In genomic region chrII:7301670-7302151, ce11 we compare ENCODE assay signal across 4 worm cellular contexts.
TF ChIP-seq lines count a peak whose summit lies in the region.

Gene cul-4 (plus strand): TSS chrII:7302101.

TF ChIP-seq in whole organism, L1 larva, 84 proteins besides CTCF, POLR2A, EP300 and RAD21 (continued from another document and continues in another):
- TF ChIP-seq xbp-1 (tag; optimal IDR thresholded peaks at IDR 0.05; lab: Kevin White, UChicago) (peak; percentile 85), ztf-4 (tag; optimal IDR thresholded peaks at IDR 0.05; lab: Kevin White, UChicago) (peak; percentile 37), ceh-82 (tag; optimal IDR thresholded peaks at IDR 0.05; lab: Kevin White, UChicago) (peak; percentile 64 to 72 (median 72)), skn-1 (tag; optimal IDR thresholded peaks at IDR 0.05; lab: Kevin White, UChicago) (peak; percentile 64), jun-1 (tag; optimal IDR thresholded peaks at IDR 0.05; lab: Kevin White, UChicago) (peak; percentile 60), unc-86 (tag; optimal IDR thresholded peaks at IDR 0.05; lab: Kevin White, UChicago) (peak; percentile 71), nhr-237 (tag; optimal IDR thresholded peaks at IDR 0.05; lab: Kevin White, UChicago) (no peak), swsn-7 (tag; optimal IDR thresholded peaks at IDR 0.05; lab: Kevin White, UChicago) (peak; percentile 80), ceh-63 (GFP tag; optimal IDR thresholded peaks at IDR 0.05; lab: Kevin White, UChicago) (no peak), C34B4.2 (tag; optimal IDR thresholded peaks at IDR 0.05; lab: Kevin White, UChicago) (no peak), pag-3 (tag; optimal IDR thresholded peaks at IDR 0.05; lab: Kevin White, UChicago; ENCODE audit: borderline replicate concordance, insufficient read depth) (no peak), nhr-20 (tag; optimal IDR thresholded peaks at IDR 0.05; lab: Kevin White, UChicago) (peak; percentile 85), sptf-1 (tag; optimal IDR thresholded peaks at IDR 0.05; lab: Kevin White, UChicago) (no peak), egl-13 (tag; optimal IDR thresholded peaks at IDR 0.05; lab: Kevin White, UChicago) (peak; percentile 65), Y116A8C.19 (tag; optimal IDR thresholded peaks at IDR 0.05; lab: Kevin White, UChicago; ENCODE audit: borderline replicate concordance) (no peak), tlp-1 (tag; optimal IDR thresholded peaks at IDR 0.05; lab: Kevin White, UChicago) (no peak), ceh-8 (GFP tag; optimal IDR thresholded peaks at IDR 0.05; lab: Kevin White, UChicago) (peak; percentile 46), lin-39 (tag; optimal IDR thresholded peaks at IDR 0.05; lab: Kevin White, UChicago) (peak; percentile 37), rnt-1 (tag; optimal IDR thresholded peaks at IDR 0.05; lab: Kevin White, UChicago) (peak; percentile 83), nhr-28 (tag; optimal IDR thresholded peaks at IDR 0.05; lab: Kevin White, UChicago) (no peak), fkh-10 (GFP tag; optimal IDR thresholded peaks at IDR 0.05; lab: Kevin White, UChicago) (no peak), mdl-1 (tag; optimal IDR thresholded peaks at IDR 0.05; lab: Kevin White, UChicago) (peak in 1 of 2 experiments; percentile 46), snpc-4 (tag; optimal IDR thresholded peaks at IDR 0.05; lab: Kevin White, UChicago) (peak; percentile 70), zip-4 (GFP tag; optimal IDR thresholded peaks at IDR 0.05; lab: Kevin White, UChicago) (peak; percentile 41), egl-27 (tag; optimal IDR thresholded peaks at IDR 0.05; lab: Kevin White, UChicago) (no peak), isw-1 (GFP tag; IDR thresholded peaks at IDR 0.05; lab: Robert Waterston, UW) (peak; percentile 54), lin-15B (tag; optimal IDR thresholded peaks at IDR 0.05; lab: Kevin White, UChicago) (peak; percentile 30), alr-1 (tag; optimal IDR thresholded peaks at IDR 0.05; lab: Kevin White, UChicago; ENCODE audit: borderline replicate concordance) (no peak), aha-1 (tag; optimal IDR thresholded peaks at IDR 0.05; lab: Kevin White, UChicago) (no peak), nhr-84 (tag; optimal IDR thresholded peaks at IDR 0.05; lab: Kevin White, UChicago) (no peak), elt-2 (tag; optimal IDR thresholded peaks at IDR 0.05; lab: Kevin White, UChicago) (peak; percentile 3), mab-9 (GFP tag; IDR thresholded peaks at IDR 0.05; lab: Robert Waterston, UW) (peak; percentile 66; the same call in 1 of the 2 replicates)

TF ChIP-seq in whole organism, L2 larva, 48 proteins besides CTCF, POLR2A, EP300 and RAD21 (continued from another document):
- no peak for TF ChIP-seq unc-62 (GFP tag; optimal IDR thresholded peaks at IDR 0.05; lab: Kevin White, UChicago)
- no peak for TF ChIP-seq unc-39 (tag; optimal IDR thresholded peaks at IDR 0.05; lab: Kevin White, UChicago)
- TF ChIP-seq crh-2 (tag; optimal IDR thresholded peaks at IDR 0.05; lab: Kevin White, UChicago): no peak
- TF ChIP-seq elt-3 (tag; optimal IDR thresholded peaks at IDR 0.05; lab: Kevin White, UChicago): no peak
- TF ChIP-seq ceh-16 (tag; optimal IDR thresholded peaks at IDR 0.05; lab: Kevin White, UChicago): no peak
- TF ChIP-seq sma-9 (GFP tag; optimal IDR thresholded peaks at IDR 0.05; lab: Kevin White, UChicago): peak; percentile 91
- TF ChIP-seq sma-9 (tag; optimal IDR thresholded peaks at IDR 0.05; lab: Kevin White, UChicago): no peak
- no peak for TF ChIP-seq ceh-82 (tag; optimal IDR thresholded peaks at IDR 0.05; lab: Kevin White, UChicago)
- TF ChIP-seq lsy-2 (tag; optimal IDR thresholded peaks at IDR 0.05; lab: Kevin White, UChicago): peak in 1 of 2 experiments; percentile 74
- TF ChIP-seq lin-39 (tag; optimal IDR thresholded peaks at IDR 0.05; lab: Kevin White, UChicago): no peak
- no peak for TF ChIP-seq nhr-10 (tag; optimal IDR thresholded peaks at IDR 0.05; lab: Kevin White, UChicago)

TF ChIP-seq in whole organism, L4 larva, 104 proteins besides CTCF, POLR2A, EP300 and RAD21 (continued from another document):
- 0 out of 2 replicates have a peak, but pooled peaks have one; percentile 50 for TF ChIP-seq T26A8.4 (GFP tag; IDR thresholded peaks at IDR 0.05; lab: Robert Waterston, UW)
- TF ChIP-seq madf-9 (GFP tag; conservative IDR thresholded peaks at IDR 0.05; lab: Robert Waterston, UW): no peak
- TF ChIP-seq F44E2.7 (GFP tag; IDR thresholded peaks at IDR 0.05; lab: Robert Waterston, UW): no peak
- TF ChIP-seq nhr-41 (GFP tag; IDR thresholded peaks at IDR 0.05; lab: Robert Waterston, UW): no peak
- 0 out of 2 replicates have a peak, but pooled peaks have one; percentile 64 for TF ChIP-seq snpc-1.2 (GFP tag; IDR thresholded peaks at IDR 0.05; lab: Robert Waterston, UW)
- TF ChIP-seq nhr-237 (tag; optimal IDR thresholded peaks at IDR 0.05; lab: Kevin White, UChicago): no peak
- TF ChIP-seq ceh-32 (tag; optimal IDR thresholded peaks at IDR 0.05; lab: Kevin White, UChicago; ENCODE audit: poor library complexity): no peak
- TF ChIP-seq jun-1 (tag; optimal IDR thresholded peaks at IDR 0.05; lab: Kevin White, UChicago): peak; percentile 27
- no peak for TF ChIP-seq lir-3 (tag; optimal IDR thresholded peaks at IDR 0.05; lab: Kevin White, UChicago)
- TF ChIP-seq saeg-2 (GFP tag; IDR thresholded peaks at IDR 0.05; lab: Robert Waterston, UW): no peak
- no peak for TF ChIP-seq attf-4 (tag; optimal IDR thresholded peaks at IDR 0.05; lab: Kevin White, UChicago)
- peak; percentile 90 for TF ChIP-seq F49E8.2 (tag; optimal IDR thresholded peaks at IDR 0.05; lab: Kevin White, UChicago; ENCODE audit: borderline replicate concordance)
- TF ChIP-seq ztf-11 (tag; optimal IDR thresholded peaks at IDR 0.05; lab: Kevin White, UChicago): no peak
- TF ChIP-seq ceh-62 (tag; optimal IDR thresholded peaks at IDR 0.05; lab: Kevin White, UChicago): no peak
- no peak for TF ChIP-seq lin-39 (tag; optimal IDR thresholded peaks at IDR 0.05; lab: Kevin White, UChicago)
- TF ChIP-seq zfp-3 (GFP tag; conservative IDR thresholded peaks at IDR 0.05; lab: Robert Waterston, UW): no peak
- no peak for TF ChIP-seq nhr-25 (tag; optimal IDR thresholded peaks at IDR 0.05; lab: Kevin White, UChicago; ENCODE audit: borderline replicate concordance, insufficient read depth)
- peak; percentile 23; the same call in 1 of the 2 replicates for TF ChIP-seq php-3 (GFP tag; IDR thresholded peaks at IDR 0.05; lab: Robert Waterston, UW)
- no peak for TF ChIP-seq cey-2 (tag; optimal IDR thresholded peaks at IDR 0.05; lab: Kevin White, UChicago; ENCODE audit: borderline replicate concordance, insufficient read depth)
- no peak for TF ChIP-seq R02D3.7 (tag; optimal IDR thresholded peaks at IDR 0.05; lab: Kevin White, UChicago)
- TF ChIP-seq nhr-10 (tag; optimal IDR thresholded peaks at IDR 0.05; lab: Kevin White, UChicago): no peak
- no peak for TF ChIP-seq ceh-28 (tag; optimal IDR thresholded peaks at IDR 0.05; lab: Kevin White, UChicago)
- no peak for TF ChIP-seq mxl-2 (GFP tag; conservative IDR thresholded peaks at IDR 0.05; lab: Robert Waterston, UW)
- TF ChIP-seq rbr-2 (tag; optimal IDR thresholded peaks at IDR 0.05; lab: Kevin White, UChicago): no peak
- TF ChIP-seq T20F7.1 (GFP tag; optimal IDR thresholded peaks at IDR 0.05; lab: Kevin White, UChicago): peak; percentile 49
- TF ChIP-seq daf-19 (GFP tag; conservative IDR thresholded peaks at IDR 0.05; lab: Robert Waterston, UW): no peak
- TF ChIP-seq nhr-6 (tag; optimal IDR thresholded peaks at IDR 0.05; lab: Kevin White, UChicago): peak; percentile 30
- TF ChIP-seq spr-1 (tag; optimal IDR thresholded peaks at IDR 0.05; lab: Kevin White, UChicago): peak; percentile 59
- no peak for TF ChIP-seq nhr-76 (tag; optimal IDR thresholded peaks at IDR 0.05; lab: Kevin White, UChicago)

TF ChIP-seq in whole organism, young adult, 124 proteins besides CTCF, POLR2A, EP300 and RAD21 (continued from another document):
- TF ChIP-seq atf-7 (tag; optimal IDR thresholded peaks at IDR 0.05; lab: Kevin White, UChicago): no peak
- no peak for TF ChIP-seq bed-1 (GFP tag; IDR thresholded peaks at IDR 0.05; lab: Robert Waterston, UW)
- TF ChIP-seq sea-2 (GFP tag; IDR thresholded peaks at IDR 0.05; lab: Robert Waterston, UW): no peak
- peak; percentile 99 for TF ChIP-seq madf-8 (GFP tag; conservative IDR thresholded peaks at IDR 0.05; lab: Robert Waterston, UW)
- no peak for TF ChIP-seq egl-18 (GFP tag; IDR thresholded peaks at IDR 0.05; lab: Robert Waterston, UW)
- peak; percentile 0 for TF ChIP-seq die-1 (tag; optimal IDR thresholded peaks at IDR 0.05; lab: Kevin White, UChicago)
- TF ChIP-seq madf-3 (GFP tag; IDR thresholded peaks at IDR 0.05; lab: Robert Waterston, UW): peak; percentile 91
- TF ChIP-seq tbx-9 (tag; optimal IDR thresholded peaks at IDR 0.05; lab: Kevin White, UChicago; ENCODE audit: borderline replicate concordance): no peak
- no peak for TF ChIP-seq zim-3 (tag; optimal IDR thresholded peaks at IDR 0.05; lab: Kevin White, UChicago)
- TF ChIP-seq F55B11.4 (tag; optimal IDR thresholded peaks at IDR 0.05; lab: Kevin White, UChicago; ENCODE audit: borderline replicate concordance, insufficient read depth): no peak
- peak; percentile 71 for TF ChIP-seq attf-6 (GFP tag; IDR thresholded peaks at IDR 0.05; lab: Robert Waterston, UW)
- peak; percentile 53 for TF ChIP-seq unc-130 (GFP tag; optimal IDR thresholded peaks at IDR 0.05; lab: Kevin White, UChicago)
- peak; percentile 50 for TF ChIP-seq attf-5 (GFP tag; optimal IDR thresholded peaks at IDR 0.05; lab: Kevin White, UChicago)
- peak; percentile 68 for TF ChIP-seq tbp1 (GFP tag; optimal IDR thresholded peaks at IDR 0.05; lab: Kevin White, UChicago)
- peak; percentile 74 for TF ChIP-seq ceh-100 (GFP tag; IDR thresholded peaks at IDR 0.05; lab: Robert Waterston, UW)
- no peak for TF ChIP-seq egl-44 (GFP tag; IDR thresholded peaks at IDR 0.05; lab: Robert Waterston, UW)
- no peak for TF ChIP-seq ztf-6 (GFP tag; IDR thresholded peaks at IDR 0.05; lab: Robert Waterston, UW)
- peak; percentile 63 for TF ChIP-seq F49E8.2 (tag; optimal IDR thresholded peaks at IDR 0.05; lab: Kevin White, UChicago; ENCODE audit: insufficient read depth)
- TF ChIP-seq ztf-25 (GFP tag; IDR thresholded peaks at IDR 0.05; lab: Robert Waterston, UW): no peak
- TF ChIP-seq D2030.7 (GFP tag; IDR thresholded peaks at IDR 0.05; lab: Robert Waterston, UW): peak; percentile 88
- no peak for TF ChIP-seq T07F8.4 (tag; optimal IDR thresholded peaks at IDR 0.05; lab: Kevin White, UChicago)
- no peak for TF ChIP-seq bed-2 (GFP tag; IDR thresholded peaks at IDR 0.05; lab: Robert Waterston, UW)
- TF ChIP-seq nhr-179 (tag; optimal IDR thresholded peaks at IDR 0.05; lab: Kevin White, UChicago): no peak
- no peak for TF ChIP-seq nhr-90 (tag; optimal IDR thresholded peaks at IDR 0.05; lab: Kevin White, UChicago)
- 0 out of 2 replicates have a peak, but pooled peaks have one; percentile 63 for TF ChIP-seq ztf-28 (GFP tag; IDR thresholded peaks at IDR 0.05; lab: Robert Waterston, UW)
- TF ChIP-seq pha-4 (tag; optimal IDR thresholded peaks at IDR 0.05; lab: Kevin White, UChicago): no peak
- TF ChIP-seq F52B5.7 (tag; optimal IDR thresholded peaks at IDR 0.05; lab: Kevin White, UChicago): no peak
- no peak for TF ChIP-seq unc-62 (GFP tag; optimal IDR thresholded peaks at IDR 0.05; lab: Kevin White, UChicago)
- TF ChIP-seq nfya-1 (tag; optimal IDR thresholded peaks at IDR 0.05; lab: Kevin White, UChicago; ENCODE audit: borderline replicate concordance, insufficient read depth): no peak
- TF ChIP-seq rpc-1 (optimal IDR thresholded peaks at IDR 0.05; lab: Kevin White, UChicago): no peak
- no peak for TF ChIP-seq rpc-1 (tag; optimal IDR thresholded peaks at IDR 0.05; lab: Kevin White, UChicago)
- TF ChIP-seq repo-1 (tag; optimal IDR thresholded peaks at IDR 0.05; lab: Kevin White, UChicago): peak; percentile 12
- TF ChIP-seq B0035.1 (tag; optimal IDR thresholded peaks at IDR 0.05; lab: Kevin White, UChicago): no peak
- TF ChIP-seq B0261.1 (tag; optimal IDR thresholded peaks at IDR 0.05; lab: Kevin White, UChicago): no peak
- peak; percentile 54 for TF ChIP-seq F23B12.7 (tag; optimal IDR thresholded peaks at IDR 0.05; lab: Kevin White, UChicago; ENCODE audit: insufficient read depth)
- TF ChIP-seq mcd-1 (GFP tag; IDR thresholded peaks at IDR 0.05; lab: Robert Waterston, UW): peak; percentile 86
- TF ChIP-seq sptf-2 (GFP tag; optimal IDR thresholded peaks at IDR 0.05; lab: Kevin White, UChicago): no peak
- no peak for TF ChIP-seq C17E4.6 (GFP tag; IDR thresholded peaks at IDR 0.05; lab: Robert Waterston, UW)
- no peak for TF ChIP-seq mes-4 (tag; optimal IDR thresholded peaks at IDR 0.05; lab: Kevin White, UChicago)
- TF ChIP-seq ztf-22 (GFP tag; optimal IDR thresholded peaks at IDR 0.05; lab: Kevin White, UChicago): no peak
- TF ChIP-seq zfh-2 (GFP tag; conservative IDR thresholded peaks at IDR 0.05; lab: Robert Waterston, UW): no peak
- no peak for TF ChIP-seq B0019.2 (GFP tag; conservative IDR thresholded peaks at IDR 0.05; lab: Robert Waterston, UW)
- TF ChIP-seq akir-1 (GFP tag; optimal IDR thresholded peaks at IDR 0.05; lab: Kevin White, UChicago): no peak
- TF ChIP-seq Y53F4B.3 (GFP tag; IDR thresholded peaks at IDR 0.05; lab: Robert Waterston, UW): no peak
- TF ChIP-seq let-526 (GFP tag; IDR thresholded peaks at IDR 0.05; lab: Robert Waterston, UW): no peak
- TF ChIP-seq lag-1 (GFP tag; IDR thresholded peaks at IDR 0.05; lab: Robert Waterston, UW): no peak
- TF ChIP-seq snpc-4 (GFP tag; optimal IDR thresholded peaks at IDR 0.05; lab: Kevin White, UChicago): peak; percentile 36
- peak in 3 of 4 experiments; percentile 64 to 79 (median 70) for TF ChIP-seq snpc-4 (tag; optimal IDR thresholded peaks at IDR 0.05; lab: Kevin White, UChicago)
- TF ChIP-seq athp-1 (tag; optimal IDR thresholded peaks at IDR 0.05; lab: Kevin White, UChicago): no peak
- peak in 1 of 2 experiments; percentile 16 for TF ChIP-seq let-607 (tag; optimal IDR thresholded peaks at IDR 0.05; lab: Kevin White, UChicago)
- TF ChIP-seq ekl-4 (GFP tag; IDR thresholded peaks at IDR 0.05; lab: Robert Waterston, UW): peak; percentile 73
- TF ChIP-seq ztf-26 (tag; optimal IDR thresholded peaks at IDR 0.05; lab: Kevin White, UChicago): no peak
- no peak for TF ChIP-seq F39B2.1 (GFP tag; IDR thresholded peaks at IDR 0.05; lab: Robert Waterston, UW)
- peak; percentile 63 for TF ChIP-seq efl-1 (GFP tag; optimal IDR thresholded peaks at IDR 0.05; lab: Kevin White, UChicago)
- TF ChIP-seq nhr-27 (tag; optimal IDR thresholded peaks at IDR 0.05; lab: Kevin White, UChicago): no peak
- TF ChIP-seq F57A8.1 (GFP tag; optimal IDR thresholded peaks at IDR 0.05; lab: Kevin White, UChicago): no peak
- no peak for TF ChIP-seq T26A5.8 (tag; optimal IDR thresholded peaks at IDR 0.05; lab: Kevin White, UChicago)
- TF ChIP-seq dpff-1 (tag; optimal IDR thresholded peaks at IDR 0.05; lab: Kevin White, UChicago): no peak
- no peak for TF ChIP-seq F37B4.10 (GFP tag; IDR thresholded peaks at IDR 0.05; lab: Robert Waterston, UW)
- TF ChIP-seq hmg-20 (GFP tag; IDR thresholded peaks at IDR 0.05; lab: Robert Waterston, UW): 0 out of 2 replicates have a peak, but pooled peaks have one; percentile 51
